Fruit fly (Drosophila melanogaster) ovary, adult (tissue): ENCODE data around the gene CG44270.

ENCODE experiments used
- CG17801 ChIP-seq: fragments of 200-800 bp; optimal IDR thresholded peaks from 2 replicates; lab custom pipeline; 2019; ENCODE audit warnings: missing biosample characterization, mild to moderate bottlenecking, missing genetic modification characterization, moderate library complexity; ENCODE audit not compliant: partially characterized antibody

The CG44270 gene

DNA sequence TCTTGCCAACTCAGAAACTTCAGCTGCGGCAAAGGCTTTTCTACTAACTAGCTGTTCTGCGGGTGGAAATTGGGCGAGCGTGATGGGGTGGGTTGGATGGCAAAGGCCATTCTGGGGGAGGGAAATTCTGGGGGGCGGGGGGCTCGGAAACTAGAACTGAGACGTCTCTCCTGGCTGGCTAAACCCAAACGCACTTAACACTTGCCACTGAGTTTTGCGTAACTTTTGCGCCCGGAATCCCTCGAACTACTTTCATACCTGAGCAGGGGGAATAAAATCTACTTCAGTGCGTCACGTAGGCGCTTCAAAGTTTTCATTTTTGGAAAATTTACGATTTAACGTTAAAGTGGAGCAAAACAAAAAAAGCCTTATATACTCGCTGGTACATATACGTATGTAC is at the start of gene CG44270:
Gene CG44270 (plus strand): TSS at position 301 of the 400 bp plus-strand sequence.
- TF ChIP-seq CG17801 (GFP tag; lab: Kevin White, UChicago) = no peak

DNA sequence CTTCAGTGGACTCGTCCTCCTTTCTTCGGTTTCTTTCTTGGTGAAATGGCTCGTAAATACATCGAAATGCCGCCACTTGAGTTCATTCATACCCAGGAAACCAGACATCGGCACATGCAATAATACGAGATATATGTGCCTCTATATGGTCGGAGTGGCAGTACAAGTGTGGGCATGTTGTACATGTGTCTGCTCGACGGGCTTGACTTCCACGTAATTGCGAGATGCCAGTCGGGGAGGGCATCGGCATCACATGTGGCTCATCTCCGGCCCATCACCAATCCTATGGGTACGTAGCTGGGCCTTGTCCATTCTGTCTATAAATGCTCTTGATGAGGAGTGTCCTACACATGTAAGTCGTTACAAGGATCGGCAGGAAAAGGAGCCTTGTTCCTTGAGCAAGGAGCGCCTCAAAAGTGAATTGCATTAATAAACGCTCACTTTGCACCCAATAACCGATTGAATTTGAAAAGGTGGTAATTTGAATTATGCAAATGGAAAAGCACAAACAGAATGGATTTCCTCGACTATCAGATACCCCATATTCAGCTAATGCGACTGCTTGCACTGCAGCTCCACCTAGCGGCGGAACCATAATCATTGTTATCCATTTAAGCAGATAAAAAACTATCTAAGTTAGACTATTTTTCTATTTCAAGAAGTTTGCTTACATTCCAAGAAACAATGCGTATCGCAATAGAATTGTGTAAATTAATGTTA is 49.6 kb upstream of the CG44270 start:
- TF ChIP-seq CG17801 (GFP tag; lab: Kevin White, UChicago) = no peak

DNA sequence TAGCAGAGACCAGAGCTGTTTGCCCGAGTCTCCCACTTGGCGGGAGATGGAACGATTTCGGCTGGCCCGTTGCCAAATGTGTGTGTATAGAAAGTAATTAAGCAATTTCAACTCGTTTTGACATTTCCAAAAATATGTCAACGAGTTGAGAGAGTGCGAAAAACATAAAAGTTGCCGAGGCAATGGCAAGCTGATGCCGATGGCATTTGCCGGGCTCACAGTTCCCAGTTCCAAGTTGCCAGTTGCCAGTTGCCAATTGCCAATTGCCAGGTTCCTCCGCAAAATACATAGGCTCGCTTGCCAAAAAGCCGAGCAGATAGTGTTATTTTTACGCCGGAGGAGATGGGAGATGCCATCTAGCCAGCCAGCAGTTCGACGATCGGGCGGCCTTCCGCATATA is 47.3 kb upstream of the CG44270 start:
- no peak for TF ChIP-seq CG17801 (GFP tag; lab: Kevin White, UChicago)

DNA sequence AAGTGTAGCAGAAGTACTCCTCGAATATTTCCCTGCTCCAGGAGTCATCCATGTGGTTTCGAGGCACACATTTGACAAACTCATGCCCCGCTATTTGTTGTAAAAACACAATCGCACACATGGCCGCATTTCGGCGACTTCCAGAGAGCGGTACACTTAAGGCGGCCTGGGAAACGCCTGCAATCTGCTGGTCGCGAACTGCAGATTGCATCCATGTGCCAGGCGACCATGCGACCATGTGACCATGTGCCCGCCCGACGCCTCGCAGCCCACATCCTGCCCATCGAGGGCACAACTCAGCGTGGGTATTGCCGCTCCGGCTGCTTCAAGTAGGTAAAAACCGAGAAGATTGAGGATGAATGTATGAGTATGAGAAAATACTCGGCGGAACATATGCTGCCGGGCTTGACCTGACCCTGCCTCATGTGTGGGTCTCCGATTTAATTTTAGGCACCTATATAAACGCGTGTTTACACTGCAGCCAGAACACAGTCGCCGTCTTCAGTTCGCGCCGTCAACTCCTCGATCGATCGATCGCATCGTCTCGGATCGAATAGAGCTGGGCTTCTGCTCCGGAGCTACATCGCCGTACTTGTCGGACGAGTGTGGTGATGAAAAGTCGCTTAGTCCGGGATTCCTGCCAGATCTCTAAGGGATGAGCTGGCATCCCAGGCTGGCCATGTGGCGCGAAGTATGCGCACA is 44.7 kb upstream of the CG44270 start:
- no peak for TF ChIP-seq CG17801 (GFP tag; lab: Kevin White, UChicago)

DNA sequence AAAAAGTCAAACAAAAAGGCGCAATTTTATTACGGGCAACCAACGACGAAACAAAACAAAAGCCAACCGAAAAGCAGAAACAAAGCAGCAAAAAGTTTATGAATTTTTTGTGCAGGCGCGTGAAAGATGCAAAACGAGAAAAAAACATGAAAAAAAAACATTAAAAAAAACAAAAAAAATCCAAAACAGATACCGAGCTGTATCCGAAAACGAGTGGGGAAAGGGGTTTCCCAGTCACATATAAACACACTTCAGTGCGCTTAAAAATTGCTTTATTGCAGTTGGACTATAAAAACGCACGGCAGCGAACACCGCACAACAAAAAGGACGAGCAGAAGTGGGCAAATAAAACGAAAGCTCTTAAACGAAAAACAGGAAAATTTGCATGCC is 44.1 kb upstream of the CG44270 start:
- TF ChIP-seq CG17801 (GFP tag; lab: Kevin White, UChicago) = no peak

DNA sequence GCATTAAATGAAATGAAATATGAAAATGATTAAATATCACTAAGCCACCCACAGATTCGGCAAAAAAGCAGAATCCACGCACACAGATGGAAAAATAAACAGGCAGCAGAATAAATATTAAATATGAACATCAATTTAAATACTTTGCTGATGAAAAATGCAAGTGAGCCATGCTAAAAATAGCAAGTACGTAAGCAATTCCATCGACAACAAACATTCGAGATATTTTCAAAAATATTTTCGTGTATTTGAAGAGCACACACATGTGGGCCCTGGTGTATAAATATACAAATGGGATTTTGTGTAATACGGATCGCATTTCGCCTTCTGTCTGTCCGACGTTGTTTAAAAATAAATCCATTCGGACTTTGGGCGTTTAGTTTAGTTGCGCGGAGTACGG is 43.1 kb upstream of the CG44270 start:
- no peak for TF ChIP-seq CG17801 (GFP tag; lab: Kevin White, UChicago)

DNA sequence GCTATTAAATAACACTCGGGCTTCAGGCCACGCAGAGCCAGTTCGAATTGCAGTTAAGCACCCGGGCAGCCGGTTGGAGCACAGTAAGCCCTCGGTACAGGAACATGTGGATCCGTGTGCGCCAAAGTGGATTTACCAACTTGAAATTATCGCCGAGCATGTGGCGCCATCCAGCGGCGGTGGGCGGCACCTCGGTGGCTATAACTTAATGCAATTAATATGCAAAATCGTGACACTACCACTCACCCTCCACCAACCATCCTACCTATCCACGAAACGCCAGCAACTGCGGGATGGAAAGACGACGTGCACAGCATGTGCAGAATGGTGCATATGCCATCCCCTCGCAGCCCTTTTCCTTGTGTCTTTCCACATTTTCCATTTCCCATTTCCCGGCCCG is 42.7 kb upstream of the CG44270 start:
- TF ChIP-seq CG17801 (GFP tag; lab: Kevin White, UChicago) = no peak

DNA sequence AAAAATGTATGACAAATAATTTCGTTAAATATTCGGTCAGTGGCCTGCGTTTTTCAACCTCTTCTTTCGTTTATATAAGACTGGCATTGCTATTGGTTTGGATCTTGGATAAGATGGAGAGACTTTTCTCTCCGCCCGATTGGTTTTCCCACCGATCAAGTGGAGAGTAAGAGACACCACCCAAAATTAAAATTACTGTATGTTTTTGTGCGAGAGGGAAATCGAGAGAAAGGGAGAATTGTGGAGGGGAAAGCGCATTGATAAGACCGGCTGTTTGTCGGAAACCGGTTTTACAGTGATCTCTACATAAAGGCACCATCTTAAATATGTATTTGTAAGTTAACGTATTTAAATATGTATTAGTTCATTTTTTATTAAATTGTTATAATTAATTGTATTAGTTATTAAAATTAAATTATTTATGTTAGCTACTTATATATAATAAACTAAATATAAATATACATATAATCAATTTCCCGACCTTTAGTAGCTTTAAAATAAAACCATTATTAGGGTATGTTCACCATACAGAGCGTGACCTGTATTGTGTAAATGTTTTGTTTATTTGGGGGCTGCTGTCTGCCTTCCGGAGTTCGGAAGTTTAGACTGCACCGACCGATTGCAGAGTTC is 36.3 kb upstream of the CG44270 start, which contains the start of gene CG34007:
Gene CG34007 (plus strand): TSS at position 608 of the 630 bp plus-strand sequence.
- peak; percentile 28 for TF ChIP-seq CG17801 (GFP tag; lab: Kevin White, UChicago)

DNA sequence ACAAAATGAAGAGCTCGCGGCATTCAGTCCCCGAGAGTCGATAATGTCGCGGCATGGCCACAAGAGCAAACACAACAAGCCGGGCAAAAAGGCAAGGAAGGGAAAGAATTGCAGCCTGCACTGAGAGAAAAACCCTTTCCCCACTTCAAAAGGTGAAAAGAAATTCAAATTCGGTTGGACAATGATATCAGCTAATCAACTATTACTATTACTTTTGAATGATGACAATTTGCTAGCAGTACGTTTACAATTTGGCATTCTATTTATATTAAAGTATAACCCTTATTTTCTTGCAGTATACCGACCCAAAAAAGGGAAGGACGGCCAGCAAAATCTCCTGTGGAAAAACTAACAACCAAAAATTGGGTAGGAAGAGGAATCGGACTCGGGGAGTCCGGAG is 3.8 kb upstream of the CG44270 start:
- TF ChIP-seq CG17801 (GFP tag; lab: Kevin White, UChicago) = no peak

DNA sequence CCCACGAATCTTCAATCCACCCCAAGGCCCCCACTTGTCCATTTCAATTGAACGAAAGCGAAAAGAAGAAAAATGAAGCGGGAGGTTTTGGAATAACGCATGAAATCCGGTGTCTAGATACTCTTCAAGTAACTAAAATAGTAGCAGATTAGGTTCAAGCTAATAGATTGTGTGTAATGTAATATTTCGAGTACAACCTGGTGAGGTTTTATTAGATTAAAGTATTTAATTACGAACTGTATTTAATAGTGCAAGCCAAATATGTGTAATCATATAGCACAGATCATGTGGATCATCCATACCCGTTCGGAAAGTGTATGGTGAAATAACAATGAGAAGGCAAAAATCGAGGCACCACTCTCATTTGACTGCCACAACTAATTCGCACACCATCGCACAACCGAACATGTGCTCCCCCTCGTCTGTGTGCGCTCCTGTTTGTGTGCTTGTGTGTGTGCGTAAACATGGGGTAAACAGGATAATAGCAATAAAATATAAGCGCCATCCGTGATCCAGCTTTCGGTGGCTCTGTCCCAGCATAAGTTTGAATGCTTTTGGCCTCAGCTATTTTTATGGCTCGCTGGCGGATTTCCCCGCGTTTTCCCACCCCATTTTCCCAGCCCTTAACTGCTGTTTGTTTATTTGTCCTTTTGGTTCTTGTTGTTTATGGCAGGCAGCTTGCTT is 8.5 kb downstream of the CG44270 start:
- no peak for TF ChIP-seq CG17801 (GFP tag; lab: Kevin White, UChicago)

DNA sequence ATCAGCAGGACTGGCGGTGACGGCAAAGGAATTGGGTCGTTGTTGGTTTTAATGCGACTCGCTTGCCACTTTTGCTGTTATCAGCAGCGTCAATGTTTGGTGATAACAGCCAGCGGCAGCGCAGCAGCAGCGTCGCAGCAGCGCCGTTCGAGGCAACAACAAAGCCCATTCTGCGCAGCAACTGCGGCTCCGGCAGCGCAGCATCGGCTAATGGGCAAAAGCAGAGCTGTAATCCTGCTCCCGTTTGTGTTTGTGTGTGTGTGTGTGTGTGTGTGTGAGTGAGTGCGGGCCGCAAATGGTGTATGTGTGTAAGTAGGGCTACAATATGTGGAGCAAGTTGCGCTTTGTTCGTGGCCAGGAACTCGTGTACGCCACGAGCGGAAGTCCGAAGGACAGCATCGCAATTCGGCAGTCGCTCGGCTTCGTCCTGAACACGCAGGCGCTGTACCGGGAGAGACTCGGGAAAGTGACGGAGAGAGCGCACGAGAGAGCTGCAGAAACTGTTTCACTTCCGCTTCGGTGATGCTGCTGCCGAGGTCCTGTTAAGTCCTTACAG is 30.3 kb downstream of the CG44270 start:
- TF ChIP-seq CG17801 (GFP tag; lab: Kevin White, UChicago) = no peak

DNA sequence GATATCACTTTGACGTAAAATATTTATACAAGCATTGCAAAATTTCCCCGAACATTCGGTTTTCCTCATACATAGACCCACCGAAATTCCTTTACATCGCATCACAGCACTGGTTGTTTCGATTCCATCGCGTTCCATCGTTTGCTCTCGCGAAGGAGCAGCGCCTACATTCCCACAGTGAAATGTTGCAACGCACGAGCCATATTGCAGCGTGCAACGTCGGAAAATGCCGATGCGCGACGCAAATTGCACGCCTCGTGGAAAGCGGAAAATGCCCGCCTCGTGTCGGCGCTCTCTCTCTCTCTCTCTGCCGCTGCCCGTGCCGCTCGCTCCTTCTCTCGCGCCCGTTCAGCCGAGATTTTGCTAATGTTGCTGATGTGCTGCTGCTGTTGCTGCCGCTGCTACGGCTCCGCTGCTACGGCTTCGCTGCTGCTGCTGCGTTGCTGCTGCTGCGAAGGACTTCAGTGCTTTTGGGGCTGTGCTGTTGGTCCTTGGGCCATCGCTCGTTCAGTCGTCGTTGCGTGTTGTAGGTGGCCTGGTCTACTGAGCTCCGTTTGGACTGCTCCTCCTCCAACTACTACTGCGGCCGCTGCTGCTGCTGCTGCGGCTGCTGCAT is 31.0 kb downstream of the CG44270 start:
- no peak for TF ChIP-seq CG17801 (GFP tag; lab: Kevin White, UChicago)

DNA sequence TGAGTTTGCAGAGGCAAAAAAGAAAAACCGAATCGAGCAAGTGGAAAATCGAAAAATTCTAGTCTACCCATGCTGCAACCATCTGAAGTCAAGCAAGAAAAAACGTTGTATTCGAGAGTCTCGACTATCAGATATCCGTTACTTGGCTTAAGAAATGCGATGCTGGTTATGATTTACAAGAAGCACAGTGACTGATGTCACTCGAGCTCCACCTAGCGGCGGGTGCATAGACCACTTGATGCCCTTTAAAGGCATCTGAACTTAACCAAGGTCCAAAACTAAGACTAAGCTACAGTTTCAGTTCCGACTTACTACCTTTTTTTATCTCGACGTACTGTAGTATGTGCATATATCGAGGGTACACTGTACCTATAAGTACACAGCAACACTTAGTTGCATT is 45.1 kb downstream of the CG44270 start:
- TF ChIP-seq CG17801 (GFP tag; lab: Kevin White, UChicago) = no peak
